Fruit fly (Drosophila melanogaster) whole organism: ENCODE measurements around the gene CG10959.

Experiments
- CG8478 ChIP-seq: fragments of >200 bp; optimal IDR thresholded peaks from 2 replicates; lab custom pipeline; 2018; ENCODE audit warnings: inconsistent platforms
- psq ChIP-seq: fragments of >200 bp; optimal IDR thresholded peaks from 2 replicates; lab custom pipeline; 2017
- usp ChIP-seq: fragments of >200 bp; optimal IDR thresholded peaks from 2 replicates; lab custom pipeline; 2017; ENCODE audit warnings: missing biosample characterization, missing genetic modification characterization, mixed read lengths

dm6 chrX:8128133-8128532 lies 20.4 kb upstream of the CG10959 start:
- TF ChIP-seq CG8478 (lab: Kevin White, UChicago) (no peak), psq (lab: Kevin White, UChicago) (no peak), usp (no peak)
